Worm (Caenorhabditis elegans): Measurements from ENCODE around the gene gsp-1.

The gsp-1 gene

DNA sequence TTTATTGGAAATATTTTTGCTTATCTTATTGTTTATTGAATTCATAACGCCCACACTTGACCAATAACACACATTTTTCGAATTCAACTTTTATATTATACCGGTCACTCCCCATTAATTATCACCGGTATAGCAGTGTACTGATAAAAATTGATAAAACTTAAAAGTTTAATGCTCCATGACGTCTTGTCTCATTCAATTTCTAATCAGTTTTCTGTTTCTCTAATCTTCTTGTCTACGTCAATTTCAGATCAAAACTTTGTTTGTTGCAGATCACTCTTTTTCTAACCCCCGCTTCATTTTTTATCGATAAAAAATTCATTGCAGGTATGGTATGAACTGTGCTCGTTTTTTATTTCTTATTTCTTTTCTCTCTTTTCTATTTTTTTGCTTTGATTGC lies 11.5 kb downstream of the gsp-1 start (continued):
- no peak for TF ChIP-seq nhr-111 (GFP tag; optimal IDR thresholded peaks at IDR 0.05)
- TF ChIP-seq zip-2 (tag; optimal IDR thresholded peaks at IDR 0.05) = no peak
- TF ChIP-seq cey-2 (tag; optimal IDR thresholded peaks at IDR 0.05; ENCODE audit: borderline replicate concordance, insufficient read depth) = no peak
- TF ChIP-seq zag-1 (tag; optimal IDR thresholded peaks at IDR 0.05) = no peak
- no peak for TF ChIP-seq duxl-1 (tag; optimal IDR thresholded peaks at IDR 0.05; ENCODE audit: poor library complexity)
- peak; percentile 10 for TF ChIP-seq hlh-30 (tag; optimal IDR thresholded peaks at IDR 0.05; ENCODE audit: insufficient read depth)
- TF ChIP-seq dmd-9 (GFP tag; IDR thresholded peaks at IDR 0.05) = no peak
- no peak for TF ChIP-seq egl-43 (GFP tag; IDR thresholded peaks at IDR 0.05)
- no peak for TF ChIP-seq F37D6.2 (tag; optimal IDR thresholded peaks at IDR 0.05)
- TF ChIP-seq nhr-237 (tag; optimal IDR thresholded peaks at IDR 0.05) = no peak
- no peak for TF ChIP-seq nhr-25 (tag; optimal IDR thresholded peaks at IDR 0.05; ENCODE audit: borderline replicate concordance, insufficient read depth)
- TF ChIP-seq gei-8 (GFP tag; optimal IDR thresholded peaks at IDR 0.05) = no peak
- no peak for TF ChIP-seq skn-1 (tag; optimal IDR thresholded peaks at IDR 0.05)
- no peak for TF ChIP-seq ces-1 (GFP tag; optimal IDR thresholded peaks at IDR 0.05)
- TF ChIP-seq lsy-2 (tag; optimal IDR thresholded peaks at IDR 0.05) = peak in 1 of 2 experiments; percentile 21
- peak; percentile 82 for TF ChIP-seq nhr-77 (tag; optimal IDR thresholded peaks at IDR 0.05)
- no peak for TF ChIP-seq snpc-1.2 (GFP tag; IDR thresholded peaks at IDR 0.05)
- no peak for TF ChIP-seq ceh-44 (GFP tag; IDR thresholded peaks at IDR 0.05)
- no peak for TF ChIP-seq dmd-8 (GFP tag; IDR thresholded peaks at IDR 0.05)
- peak; percentile 93 for TF ChIP-seq dve-1 (tag; optimal IDR thresholded peaks at IDR 0.05; ENCODE audit: insufficient read depth)
- no peak for TF ChIP-seq nhr-11 (tag; optimal IDR thresholded peaks at IDR 0.05)
- no peak for TF ChIP-seq F10B5.3 (tag; optimal IDR thresholded peaks at IDR 0.05)
- no peak for TF ChIP-seq snpc-4 (tag; optimal IDR thresholded peaks at IDR 0.05)
- TF ChIP-seq rbr-2 (tag; optimal IDR thresholded peaks at IDR 0.05) = no peak
- no peak for TF ChIP-seq ama-1 (optimal IDR thresholded peaks at IDR 0.05)
- no peak for TF ChIP-seq lir-3 (tag; optimal IDR thresholded peaks at IDR 0.05)
- TF ChIP-seq lin-29 (GFP tag; IDR thresholded peaks at IDR 0.05) = no peak
- TF ChIP-seq ceh-62 (tag; optimal IDR thresholded peaks at IDR 0.05) = no peak
- no peak for TF ChIP-seq F26F4.8 (GFP tag; conservative IDR thresholded peaks at IDR 0.05)
- no peak for TF ChIP-seq ceh-32 (tag; optimal IDR thresholded peaks at IDR 0.05; ENCODE audit: poor library complexity)
- no peak for TF ChIP-seq unc-62 (GFP tag; optimal IDR thresholded peaks at IDR 0.05 in 1 of 2)
- no peak for TF ChIP-seq unc-62 (tag; optimal IDR thresholded peaks at IDR 0.05)
- no peak for TF ChIP-seq vab-7 (GFP tag; IDR thresholded peaks at IDR 0.05)
- TF ChIP-seq tag-97 (GFP tag; IDR thresholded peaks at IDR 0.05) = no peak
- no peak for TF ChIP-seq hmg-1.1 (GFP tag; IDR thresholded peaks at IDR 0.05)
- no peak for TF ChIP-seq F44E2.7 (GFP tag; IDR thresholded peaks at IDR 0.05)
- TF ChIP-seq lin-1 (GFP tag; IDR thresholded peaks at IDR 0.05) = peak; percentile 92
- TF ChIP-seq set-16 (GFP tag; IDR thresholded peaks at IDR 0.05) = no peak
- TF ChIP-seq T20F7.1 (GFP tag; optimal IDR thresholded peaks at IDR 0.05) = peak; percentile 4
- no peak for TF ChIP-seq Y105C5A.15 (GFP tag; IDR thresholded peaks at IDR 0.05)
- TF ChIP-seq lin-15B (tag; optimal IDR thresholded peaks at IDR 0.05) = no peak
- TF ChIP-seq lim-7 (GFP tag; IDR thresholded peaks at IDR 0.05) = no peak
- TF ChIP-seq dmd-6 (GFP tag; IDR thresholded peaks at IDR 0.05) = peak; percentile 99
- TF ChIP-seq lin-38 (GFP tag; IDR thresholded peaks at IDR 0.05) = no peak
- TF ChIP-seq jun-1 (tag; optimal IDR thresholded peaks at IDR 0.05) = no peak
- no peak for TF ChIP-seq dpl-1 (GFP tag; optimal IDR thresholded peaks at IDR 0.05)
- no peak for TF ChIP-seq ztf-7 (tag; optimal IDR thresholded peaks at IDR 0.05)
- no peak for TF ChIP-seq Y75B8A.6 (GFP tag; IDR thresholded peaks at IDR 0.05)
- TF ChIP-seq pqm-1 (tag; optimal IDR thresholded peaks at IDR 0.05) = peak; percentile 98

Measured in whole organism, L4 larva.